Worm (Caenorhabditis elegans) whole organism, L4/young adult: Measurements from ENCODE around the gene mpk-1.

Source experiments
- dao-5 ChIP-seq: sonication (generic microtip); optimal IDR thresholded peaks from 2 replicates; lab custom pipeline; 2016; ENCODE audit warnings: missing genotype, missing genetic modification characterization, moderate library complexity, missing compliant biosample characterization
- him-1 ChIP-seq: sonication (generic microtip); optimal IDR thresholded peaks from 2 replicates; lab custom pipeline; 2016; ENCODE audit warnings: missing genotype, missing genetic modification reagents, missing genetic modification characterization, missing compliant biosample characterization

- TF ChIP-seq him-1 (tag; lab: Kevin White, UChicago) (no peak), dao-5 (tag; lab: Kevin White, UChicago) (no peak)
Measured at ce11 chrIII:4220864-4221263, 7.0 kb downstream of the mpk-1 start.
